Worm (Caenorhabditis elegans) whole organism, young adult: ENCODE results near the gene Y60A9.1.

Experiments
- madf-10 ChIP-seq: sonication (generic microtip); optimal IDR thresholded peaks from 2 replicates; lab custom pipeline; 2016; ENCODE audit warnings: mild to moderate bottlenecking, missing genetic modification characterization, missing compliant biosample characterization
- unc-62 ChIP-seq: fragments of 150-350 bp; optimal IDR thresholded peaks from 2 replicates; lab custom pipeline; 2014; ENCODE audit warnings: missing biosample characterization, missing genetic modification reagents, missing genetic modification characterization

- TF ChIP-seq unc-62 (GFP tag; lab: Kevin White, UChicago) (no peak), madf-10 (tag; lab: Kevin White, UChicago) (no peak)
These were observed 3.9 kb upstream of the Y60A9.1 start for ce11 chrX:14399035-14399434.
